Fruit fly (Drosophila melanogaster): Measurements from ENCODE around the gene CG12104.

Gene CG12104

DNA sequence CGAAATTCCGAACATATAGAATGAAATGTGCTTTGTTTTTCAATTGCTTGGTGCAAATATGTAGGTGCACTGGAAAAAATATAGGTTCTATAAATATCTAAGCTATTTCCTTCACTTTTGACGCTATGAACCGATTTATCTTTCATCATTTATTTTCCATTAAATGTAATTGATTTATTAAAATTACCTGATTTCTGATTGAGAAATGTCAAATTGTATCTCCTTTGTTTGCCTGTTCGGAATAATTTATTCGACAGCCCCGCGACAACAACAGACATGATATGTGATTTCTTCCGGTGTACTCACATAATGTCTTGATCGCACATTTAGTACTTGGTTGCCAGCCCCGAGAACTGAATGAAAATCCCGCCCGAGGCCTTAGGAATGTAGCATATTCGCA, 7.1 kb upstream of the CG12104 start (continued):
- TF ChIP-seq fu2 (GFP tag; optimal IDR thresholded peaks at IDR 0.05), result peak; percentile 16
- peak; percentile 74 for TF ChIP-seq dysf (GFP tag; IDR thresholded peaks at IDR 0.05)
- peak; percentile 18; the same call in 1 of the 2 replicates for TF ChIP-seq Ravus (GFP tag; IDR thresholded peaks at IDR 0.05)
- no peak for TF ChIP-seq br (optimal IDR thresholded peaks at IDR 0.05)
- TF ChIP-seq CG12659 (GFP tag; optimal IDR thresholded peaks at IDR 0.05), result peak; percentile 31
- no peak for TF ChIP-seq CG10462 (GFP tag; optimal IDR thresholded peaks at IDR 0.05)
- TF ChIP-seq CG4424 (GFP tag; optimal IDR thresholded peaks at IDR 0.05), result peak; percentile 12
- no peak for TF ChIP-seq bsh (GFP tag; optimal IDR thresholded peaks at IDR 0.05)
- no peak for TF ChIP-seq sima (GFP tag; optimal IDR thresholded peaks at IDR 0.05)
- no peak for TF ChIP-seq dm (GFP tag; optimal IDR thresholded peaks at IDR 0.05)
- peak; percentile 20 for TF ChIP-seq fd3F (GFP tag; optimal IDR thresholded peaks at IDR 0.05)
- TF ChIP-seq Camta (GFP tag; optimal IDR thresholded peaks at IDR 0.05), result no peak
- TF ChIP-seq emc (GFP tag; optimal IDR thresholded peaks at IDR 0.05), result no peak
- peak; percentile 15 for TF ChIP-seq unpg (GFP tag; optimal IDR thresholded peaks at IDR 0.05)
- no peak for TF ChIP-seq slou (GFP tag; optimal IDR thresholded peaks at IDR 0.05)
- peak; percentile 44; the same call in 1 of the 2 replicates for TF ChIP-seq CG6689 (GFP tag; IDR thresholded peaks at IDR 0.05)
- TF ChIP-seq CG3995 (GFP tag; optimal IDR thresholded peaks at IDR 0.05), result no peak
- peak; percentile 54 for TF ChIP-seq row (GFP tag; IDR thresholded peaks at IDR 0.05)
- TF ChIP-seq CG12744 (GFP tag; optimal IDR thresholded peaks at IDR 0.05), result peak; percentile 23
- TF ChIP-seq bbx (GFP tag; IDR thresholded peaks at IDR 0.05; ENCODE audit: partially characterized antibody), result no peak
- TF ChIP-seq tx (GFP tag; optimal IDR thresholded peaks at IDR 0.05), result no peak
- TF ChIP-seq E2f2 (GFP tag; IDR thresholded peaks at IDR 0.05), result no peak; the same call in 1 of the 2 replicates
- TF ChIP-seq pfk (GFP tag; optimal IDR thresholded peaks at IDR 0.05), result no peak
- no peak for TF ChIP-seq CG8765 (GFP tag; IDR thresholded peaks at IDR 0.05)
- no peak for TF ChIP-seq dati (GFP tag; IDR thresholded peaks at IDR 0.05)
- no peak for TF ChIP-seq cato (GFP tag; optimal IDR thresholded peaks at IDR 0.05; ENCODE audit: borderline replicate concordance)
- TF ChIP-seq grau (tag; optimal IDR thresholded peaks at IDR 0.05), result peak; percentile 64
- TF ChIP-seq CG7556 (GFP tag; optimal IDR thresholded peaks at IDR 0.05), result peak; percentile 24
- no peak for TF ChIP-seq Sry-δ (GFP tag; optimal IDR thresholded peaks at IDR 0.05)
- TF ChIP-seq TFAM (GFP tag; optimal IDR thresholded peaks at IDR 0.05), result no peak
- no peak for TF ChIP-seq CG7987 (GFP tag; optimal IDR thresholded peaks at IDR 0.05)
- TF ChIP-seq Ada2b (GFP tag; IDR thresholded peaks at IDR 0.05), result no peak; the same call in 1 of the 2 replicates
- peak; percentile 45 for TF ChIP-seq mam (GFP tag; optimal IDR thresholded peaks at IDR 0.05)
- no peak for TF ChIP-seq knrl (GFP tag; IDR thresholded peaks at IDR 0.05; ENCODE audit: partially characterized antibody)
- peak in 1 of 2 experiments; percentile 39 for TF ChIP-seq Hr51 (GFP tag; optimal IDR thresholded peaks at IDR 0.05)
- no peak for TF ChIP-seq CG15601 (tag; optimal IDR thresholded peaks at IDR 0.05)
- TF ChIP-seq CG2712 (tag; optimal IDR thresholded peaks at IDR 0.05), result peak; percentile 39
- no peak for TF ChIP-seq CG10543 (GFP tag; optimal IDR thresholded peaks at IDR 0.05)
- no peak for TF ChIP-seq YL-1 (GFP tag; optimal IDR thresholded peaks at IDR 0.05)
- TF ChIP-seq shn (GFP tag; optimal IDR thresholded peaks at IDR 0.05), result peak; percentile 1
- TF ChIP-seq lab (GFP tag; optimal IDR thresholded peaks at IDR 0.05), result peak; percentile 36
- TF ChIP-seq CG11456 (GFP tag; IDR thresholded peaks at IDR 0.05), result peak; percentile 38; the same call in 1 of the 3 replicates
- peak; percentile 1 for TF ChIP-seq Hand (GFP tag; optimal IDR thresholded peaks at IDR 0.05)
- TF ChIP-seq slbo (GFP tag; IDR thresholded peaks at IDR 0.05), result peak; percentile 75
- TF ChIP-seq CG32532 (GFP tag; IDR thresholded peaks at IDR 0.05), result peak; percentile 66; the same call in 1 of the 2 replicates
- peak; percentile 19 for TF ChIP-seq CG16863 (GFP tag; optimal IDR thresholded peaks at IDR 0.05)
- TF ChIP-seq Sox102F (GFP tag; optimal IDR thresholded peaks at IDR 0.05), result peak; percentile 32
- no peak for TF ChIP-seq oc (tag; optimal IDR thresholded peaks at IDR 0.05)
- peak; percentile 16 for TF ChIP-seq zfh2 (GFP tag; optimal IDR thresholded peaks at IDR 0.05)
- TF ChIP-seq CG3847 (GFP tag; IDR thresholded peaks at IDR 0.05), result peak; percentile 61
- peak; percentile 68 for TF ChIP-seq CG9932 (GFP tag; IDR thresholded peaks at IDR 0.05)
